Worm (Caenorhabditis elegans) whole organism, early embryonic: ENCODE measurements around the gene gldi-1.

Experiments
- B0310.2 ChIP-seq: sonication (generic microtip); optimal IDR thresholded peaks from 2 replicates; lab custom pipeline; 2016; ENCODE audit warnings: mild to moderate bottlenecking, missing genetic modification characterization, missing compliant biosample characterization
- F13C5.2 ChIP-seq: sonication (generic microtip); optimal IDR thresholded peaks from 2 replicates; lab custom pipeline; 2017; ENCODE audit warnings: mild to moderate bottlenecking, missing genetic modification characterization, inconsistent platforms, missing compliant biosample characterization
- aly-1 ChIP-seq: sonication (generic microtip); optimal IDR thresholded peaks from 2 replicates; lab custom pipeline; 2016; ENCODE audit warnings: missing genetic modification characterization, missing compliant biosample characterization
- ama-1 ChIP-seq: fragments of 150-350 bp; optimal IDR thresholded peaks from 2 replicates; lab custom pipeline; 2014
- ceh-13 ChIP-seq: fragments of 200-800 bp; sonication (Bioruptor generic); optimal IDR thresholded peaks from 2 replicates; lab custom pipeline; 2018; ENCODE audit warnings: mild to moderate bottlenecking, missing genetic modification characterization, missing compliant biosample characterization
- ceh-36 ChIP-seq: sonication (generic microtip); optimal IDR thresholded peaks from 2 replicates; lab custom pipeline; 2016; ENCODE audit warnings: missing genetic modification characterization, inconsistent platforms, missing compliant biosample characterization
- ets-7 ChIP-seq: sonication (generic microtip); optimal IDR thresholded peaks from 2 replicates; lab custom pipeline; 2016; ENCODE audit warnings: missing genotype, missing genetic modification characterization, missing compliant biosample characterization
- flt-1 ChIP-seq: fragments of 200-800 bp; sonication (Bioruptor generic); IDR thresholded peaks from 2 replicates; pipeline ENCODE4 v1.3.6; 2022; ENCODE audit warnings: missing genetic modification characterization, missing compliant biosample characterization
- hmbx-1 ChIP-seq: sonication (generic microtip); optimal IDR thresholded peaks from 2 replicates; lab custom pipeline; 2016; ENCODE audit warnings: mild to moderate bottlenecking, missing genetic modification characterization, missing compliant biosample characterization
- hmg-4 ChIP-seq: fragments of 200-800 bp; sonication (Bioruptor generic); optimal IDR thresholded peaks from 2 replicates; lab custom pipeline; 2018; ENCODE audit warnings: mild to moderate bottlenecking, missing genetic modification characterization, missing compliant biosample characterization
- hnd-1 ChIP-seq: sonication (generic microtip); optimal IDR thresholded peaks from 2 replicates; lab custom pipeline; 2016; ENCODE audit warnings: missing genetic modification characterization, missing compliant biosample characterization
- pes-1 ChIP-seq: fragments of 200-800 bp; sonication (Bioruptor generic); IDR thresholded peaks from 2 replicates; pipeline ENCODE4 v1.3.6; 2022; ENCODE audit warnings: missing genetic modification reagents, missing genetic modification characterization, missing compliant biosample characterization
- scrt-1 ChIP-seq: fragments of 200-800 bp; sonication (Bioruptor generic); IDR thresholded peaks from 2 replicates; pipeline ENCODE4 v1.3.6; 2022; ENCODE audit warnings: missing genetic modification characterization, missing compliant biosample characterization
- sea-1 ChIP-seq: fragments of 200-800 bp; sonication (Bioruptor generic); conservative IDR thresholded peaks from 2 replicates; pipeline ENCODE4 v1.3.6; 2022; ENCODE audit warnings: missing genetic modification characterization, missing compliant biosample characterization
- tbx-11 ChIP-seq: fragments of 200-800 bp; sonication (Bioruptor generic); IDR thresholded peaks from 2 replicates; pipeline ENCODE4 v1.3.6; 2022; ENCODE audit warnings: missing genetic modification characterization, missing compliant biosample characterization
- tbx-37 ChIP-seq: fragments of 200-800 bp; sonication (Bioruptor generic); conservative IDR thresholded peaks from 2 replicates; pipeline ENCODE4 v1.3.6; 2022; ENCODE audit warnings: missing genetic modification reagents, missing genetic modification characterization, missing compliant biosample characterization
- tra-4 ChIP-seq: sonication (generic microtip); optimal IDR thresholded peaks from 2 replicates; lab custom pipeline; 2017; ENCODE audit warnings: missing genetic modification characterization, missing compliant biosample characterization

The gldi-1 gene

DNA sequence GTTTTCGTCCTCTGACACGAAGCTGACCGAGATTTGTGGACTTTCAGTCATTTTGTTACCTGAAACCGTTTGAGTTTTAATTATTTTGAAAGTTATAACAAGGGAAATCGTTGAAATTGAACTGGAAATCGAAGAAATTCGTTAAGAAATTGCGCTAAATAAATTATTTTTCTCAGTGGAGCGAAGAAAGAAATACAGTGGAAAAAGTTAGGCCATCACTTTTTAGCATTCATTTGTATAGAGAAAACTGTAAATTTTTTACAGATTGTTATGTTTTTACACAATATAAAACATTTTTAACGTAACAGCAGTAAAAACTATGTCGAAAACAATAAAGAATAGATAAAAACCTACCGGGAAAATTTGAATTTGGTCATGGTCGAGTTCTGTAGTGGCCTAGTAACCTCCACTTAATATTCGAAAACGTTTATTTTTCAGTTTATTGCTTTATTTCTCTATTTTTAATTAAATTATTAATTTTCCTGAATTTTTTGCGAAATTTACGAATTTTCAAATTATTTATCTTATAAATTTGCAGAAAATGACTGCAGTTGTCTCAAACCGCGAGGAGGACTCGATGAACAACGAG, at the start of gene gldi-1, which contains the start of gene prp-21:
Gene gldi-1, minus strand, starts transcription at position 51 of the 589 bp plus-strand sequence.
Gene prp-21, plus strand, starts transcription at position 539 of the 589 bp plus-strand sequence.
- TF ChIP-seq hmg-4 (GFP tag; lab: Kevin White, UChicago) (no peak), ceh-13 (GFP tag; lab: Kevin White, UChicago) (no peak), F13C5.2 (tag; lab: Kevin White, UChicago) (no peak), ets-7 (tag; lab: Kevin White, UChicago) (no peak), ceh-36 (tag; lab: Kevin White, UChicago) (no peak)

DNA sequence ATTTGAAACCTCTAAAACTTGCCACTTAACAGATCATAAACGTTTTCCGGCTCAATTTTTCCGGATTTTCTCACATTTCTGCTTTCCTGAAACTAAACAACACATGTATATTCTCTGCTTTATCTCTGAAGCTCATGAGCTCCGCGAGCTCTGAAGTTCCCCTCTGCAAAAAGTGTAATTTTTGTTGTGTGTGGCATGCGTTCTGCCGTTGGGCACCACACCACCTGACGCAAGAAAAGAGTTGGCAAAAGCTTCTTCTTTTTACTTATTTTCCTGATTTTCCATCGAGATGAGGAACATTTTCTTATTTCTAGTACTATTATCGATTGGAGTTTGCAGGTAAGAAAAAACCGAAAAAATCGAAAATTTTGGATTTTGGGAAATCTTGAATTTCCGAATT, 42.2 kb upstream of the gldi-1 start, which contains the start of gene lgc-34:
Gene lgc-34, plus strand, starts transcription at position 200 of the 400 bp plus-strand sequence.
- TF ChIP-seq tbx-11 (GFP tag; lab: Robert Waterston, UW), result no peak
- TF ChIP-seq tbx-37 (GFP tag; lab: Robert Waterston, UW), result no peak
- no peak for TF ChIP-seq ama-1 (lab: Kevin White, UChicago)
- TF ChIP-seq ceh-36 (tag; lab: Kevin White, UChicago), result no peak
- no peak for TF ChIP-seq flt-1 (GFP tag; lab: Robert Waterston, UW)
- no peak for TF ChIP-seq tra-4 (tag; lab: Kevin White, UChicago)
- no peak for TF ChIP-seq B0310.2

DNA sequence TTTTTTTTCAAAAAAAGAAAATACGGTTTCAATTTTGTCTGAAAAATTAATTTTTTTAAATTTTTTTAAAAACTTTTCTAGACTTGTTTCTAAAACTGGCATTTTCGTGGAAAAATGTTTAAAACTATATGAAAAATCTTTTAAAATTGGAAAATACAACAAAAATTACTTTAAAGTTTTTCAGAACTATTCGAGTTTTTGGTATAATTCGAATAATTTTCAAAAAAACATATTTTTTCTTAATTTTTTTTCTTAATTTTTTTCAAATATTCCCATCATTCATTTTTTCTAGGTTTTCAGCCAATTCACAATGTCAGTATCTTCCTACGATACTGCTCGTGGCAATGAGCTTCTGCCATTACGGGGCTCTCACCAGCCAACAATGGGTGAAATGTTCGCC, 38.1 kb upstream of the gldi-1 start, which contains the start of gene slc-36.2:
Gene slc-36.2, plus strand, starts transcription at position 301 of the 400 bp plus-strand sequence.
- no peak for TF ChIP-seq hmbx-1
- TF ChIP-seq hnd-1 (tag; lab: Kevin White, UChicago), result no peak
- no peak for TF ChIP-seq B0310.2
- TF ChIP-seq F13C5.2 (tag; lab: Kevin White, UChicago), result no peak
- no peak for TF ChIP-seq pes-1

DNA sequence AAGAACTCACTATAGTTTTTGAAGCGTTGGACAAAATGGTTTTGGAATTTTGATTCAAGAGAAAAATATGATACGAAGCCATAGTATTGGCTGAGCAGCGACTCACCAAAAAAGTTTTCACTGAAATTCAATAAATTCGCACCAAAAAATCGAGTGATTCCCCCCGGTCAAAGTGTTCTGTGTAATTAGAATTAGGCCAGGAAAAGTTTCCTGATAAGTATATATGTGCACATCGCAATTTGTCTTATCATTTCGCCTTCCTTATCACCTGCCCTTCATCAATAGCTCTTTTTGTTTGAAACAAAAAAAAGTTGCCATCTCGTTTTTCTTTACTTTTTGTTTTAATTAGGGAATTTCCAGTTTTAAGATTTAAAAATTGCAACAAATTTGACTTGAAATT, 37.5 kb upstream of the gldi-1 start:
- TF ChIP-seq hmbx-1 (no peak), ceh-13 (GFP tag; lab: Kevin White, UChicago) (no peak), scrt-1 (GFP tag; lab: Robert Waterston, UW) (no peak), sea-1 (GFP tag; lab: Robert Waterston, UW) (no peak), ama-1 (lab: Kevin White, UChicago) (no peak), ets-7 (tag; lab: Kevin White, UChicago) (no peak), F13C5.2 (tag; lab: Kevin White, UChicago) (no peak), flt-1 (GFP tag; lab: Robert Waterston, UW) (no peak), tra-4 (tag; lab: Kevin White, UChicago) (no peak)

DNA sequence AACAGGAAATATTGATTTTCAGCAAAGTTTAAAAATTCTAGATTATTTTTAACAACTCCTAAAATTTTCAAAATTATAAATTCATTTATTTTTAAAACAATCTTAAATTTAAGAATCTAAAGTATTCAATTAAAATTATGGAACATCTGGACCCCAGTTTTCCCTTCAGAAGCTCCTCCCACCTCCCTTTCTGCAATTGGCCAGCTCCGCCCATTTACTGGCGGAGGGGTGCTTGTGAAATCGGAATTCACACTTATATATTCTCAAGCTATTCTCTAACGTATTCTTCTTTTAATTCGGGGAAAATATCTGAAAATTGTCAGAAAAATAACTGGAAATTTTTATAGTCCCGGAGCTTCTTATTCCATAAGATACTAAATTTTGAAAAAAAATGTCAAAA, 31.6 kb upstream of the gldi-1 start, which contains the start of gene mab-9:
Gene mab-9, plus strand, starts transcription at position 260 of the 400 bp plus-strand sequence.
- TF ChIP-seq tra-4 (tag; lab: Kevin White, UChicago) (no peak), F13C5.2 (tag; lab: Kevin White, UChicago) (no peak), ceh-36 (tag; lab: Kevin White, UChicago) (no peak), hmbx-1 (no peak), hnd-1 (tag; lab: Kevin White, UChicago) (no peak), hmg-4 (GFP tag; lab: Kevin White, UChicago) (no peak), ceh-13 (GFP tag; lab: Kevin White, UChicago) (no peak), flt-1 (GFP tag; lab: Robert Waterston, UW) (no peak), pes-1 (no peak), tbx-37 (GFP tag; lab: Robert Waterston, UW) (no peak), scrt-1 (GFP tag; lab: Robert Waterston, UW) (no peak), sea-1 (GFP tag; lab: Robert Waterston, UW) (no peak)

DNA sequence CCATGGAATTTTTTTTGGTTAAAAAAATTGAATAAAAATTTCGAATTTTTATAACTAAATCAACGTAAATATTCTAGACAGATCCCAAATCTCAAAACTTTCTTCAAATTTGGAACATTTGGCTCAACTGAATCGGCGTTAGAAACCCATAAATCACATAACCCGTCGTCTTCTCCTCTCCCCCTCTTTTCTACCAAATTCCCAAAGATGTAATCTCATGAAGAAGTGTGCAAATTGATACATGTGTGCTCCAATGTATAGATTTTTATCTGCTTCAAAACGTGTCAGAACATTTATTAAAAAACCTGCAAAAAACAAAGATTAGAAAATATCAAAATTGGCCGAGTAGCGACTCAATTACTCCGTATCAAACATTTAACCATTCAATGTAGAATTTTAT, 28.5 kb upstream of the gldi-1 start:
- TF ChIP-seq aly-1 (no peak), sea-1 (GFP tag; lab: Robert Waterston, UW) (no peak), scrt-1 (GFP tag; lab: Robert Waterston, UW) (no peak), ceh-13 (GFP tag; lab: Kevin White, UChicago) (no peak), tbx-11 (GFP tag; lab: Robert Waterston, UW) (no peak), hmbx-1 (no peak), ets-7 (tag; lab: Kevin White, UChicago) (no peak), F13C5.2 (tag; lab: Kevin White, UChicago) (no peak), ama-1 (lab: Kevin White, UChicago) (no peak), flt-1 (GFP tag; lab: Robert Waterston, UW) (no peak), B0310.2 (no peak), ceh-36 (tag; lab: Kevin White, UChicago) (no peak), hmg-4 (GFP tag; lab: Kevin White, UChicago) (no peak), pes-1 (no peak), tra-4 (tag; lab: Kevin White, UChicago) (no peak), tbx-37 (GFP tag; lab: Robert Waterston, UW) (no peak)

DNA sequence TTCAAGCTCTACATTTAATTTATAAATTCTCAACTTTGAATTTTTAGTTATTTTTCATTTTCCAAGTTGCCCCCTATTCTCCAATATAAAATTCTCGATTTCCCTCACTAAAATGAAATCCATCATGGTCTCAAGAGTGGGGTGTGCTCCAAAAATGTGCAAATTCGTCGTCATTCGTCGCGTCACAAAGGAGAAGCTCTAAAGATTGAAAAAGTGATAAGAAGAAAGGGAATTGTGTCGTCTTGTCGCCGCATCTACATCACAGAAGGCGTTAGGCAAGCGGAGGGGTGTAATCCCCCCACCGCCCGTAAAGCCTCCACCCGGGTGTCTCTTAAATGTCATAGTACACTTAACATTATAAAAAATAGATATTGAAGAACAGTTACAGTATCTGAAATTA, 27.8 kb upstream of the gldi-1 start:
- no peak for TF ChIP-seq ceh-36 (tag; lab: Kevin White, UChicago)
- TF ChIP-seq flt-1 (GFP tag; lab: Robert Waterston, UW), result no peak
- TF ChIP-seq hnd-1 (tag; lab: Kevin White, UChicago), result no peak
- TF ChIP-seq F13C5.2 (tag; lab: Kevin White, UChicago), result no peak
- no peak for TF ChIP-seq sea-1 (GFP tag; lab: Robert Waterston, UW)
- no peak for TF ChIP-seq tbx-37 (GFP tag; lab: Robert Waterston, UW)
- TF ChIP-seq aly-1, result no peak
- TF ChIP-seq ceh-13 (GFP tag; lab: Kevin White, UChicago), result no peak

DNA sequence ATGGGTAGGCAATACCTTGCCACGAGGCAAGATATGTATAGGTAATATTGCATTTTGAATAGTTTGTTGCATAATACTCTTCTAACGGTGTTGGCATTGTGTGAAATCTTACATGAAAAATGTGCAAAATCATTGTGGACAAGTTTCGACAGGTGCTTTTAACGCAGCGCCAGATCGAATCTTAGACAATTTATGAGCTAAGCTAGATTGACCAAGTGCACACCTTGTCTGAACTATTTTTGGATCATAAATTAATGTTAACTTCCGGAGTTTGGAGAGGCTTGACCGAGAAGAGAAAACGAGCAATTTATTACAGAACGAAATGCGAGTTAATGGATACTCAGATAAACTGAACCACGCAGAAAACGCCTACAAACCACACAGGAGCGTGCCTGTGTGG, 25.1 kb upstream of the gldi-1 start, which contains the start of gene srh-105:
Gene srh-105, minus strand, starts transcription at position 101 of the 400 bp plus-strand sequence.
- TF ChIP-seq hmbx-1 (no peak), tbx-37 (GFP tag; lab: Robert Waterston, UW) (no peak), aly-1 (no peak), tbx-11 (GFP tag; lab: Robert Waterston, UW) (no peak), tra-4 (tag; lab: Kevin White, UChicago) (no peak), B0310.2 (no peak), hmg-4 (GFP tag; lab: Kevin White, UChicago) (no peak), hnd-1 (tag; lab: Kevin White, UChicago) (no peak), sea-1 (GFP tag; lab: Robert Waterston, UW) (no peak), ceh-36 (tag; lab: Kevin White, UChicago) (no peak)
